Fruit fly (Drosophila melanogaster) whole organism, prepupa: Measurements from ENCODE around the gene CG12116.
A peak's percentile ranks its signal among the peaks of the same experiment; 100 is the strongest.

Source experiments
- Blimp-1 ChIP-seq: fragments of 200-800 bp; sonication (Bioruptor generic); optimal IDR thresholded peaks from 3 replicates; lab custom pipeline; 2017; ENCODE audit warnings: missing biosample characterization, missing genetic modification characterization, mild to moderate bottlenecking, moderate library complexity, missing genetic modification reagents
- CG10631 ChIP-seq: fragments of 200-800 bp; sonication (Bioruptor generic); optimal IDR thresholded peaks from 2 replicates; lab custom pipeline; 2016; ENCODE audit warnings: missing biosample characterization, missing genetic modification characterization
- CG10669 ChIP-seq: fragments of 200-800 bp; sonication (Bioruptor generic); optimal IDR thresholded peaks from 3 replicates; lab custom pipeline; 2018; ENCODE audit warnings: missing biosample characterization, mild to moderate bottlenecking, missing genetic modification characterization, moderate library complexity
- CG11294 ChIP-seq: fragments of 200-800 bp; sonication (Bioruptor generic); IDR thresholded peaks from 2 replicates; pipeline ENCODE4 v1.3.6; 2022; ENCODE audit warnings: missing biosample characterization, missing genetic modification characterization
- CG11762 ChIP-seq: fragments of 200-800 bp; sonication (Bioruptor generic); optimal IDR thresholded peaks from 3 replicates; lab custom pipeline; 2016; ENCODE audit warnings: missing biosample characterization, missing genetic modification characterization; ENCODE audit not compliant: insufficient read depth
- CG11902 ChIP-seq: fragments of 200-800 bp; sonication (Bioruptor generic); optimal IDR thresholded peaks from 3 replicates; lab custom pipeline; 2016; ENCODE audit warnings: missing biosample characterization, missing genetic modification characterization
- CG1621 ChIP-seq: fragments of 200-800 bp; sonication (Bioruptor generic); optimal IDR thresholded peaks from 3 replicates; lab custom pipeline; 2018; ENCODE audit warnings: missing biosample characterization, mild to moderate bottlenecking, missing genetic modification characterization
- CG3032 ChIP-seq: fragments of 200-800 bp; optimal IDR thresholded peaks from 2 replicates; lab custom pipeline; 2019; ENCODE audit warnings: missing biosample characterization, mild to moderate bottlenecking, missing genetic modification characterization, moderate library complexity
- CG32006 ChIP-seq: fragments of 200-800 bp; sonication (Bioruptor generic); optimal IDR thresholded peaks from 3 replicates; lab custom pipeline; 2017; ENCODE audit warnings: missing biosample characterization, mild to moderate bottlenecking, missing genetic modification characterization
- CG34406 ChIP-seq: fragments of 200-800 bp; sonication (Bioruptor generic); optimal IDR thresholded peaks from 3 replicates; lab custom pipeline; 2016; ENCODE audit warnings: missing biosample characterization, missing genetic modification characterization
- CG4318 ChIP-seq: fragments of 200-800 bp; sonication (Bioruptor generic); optimal IDR thresholded peaks from 3 replicates; lab custom pipeline; 2017; ENCODE audit warnings: missing biosample characterization, mild to moderate bottlenecking, missing genetic modification characterization
- CG6808 ChIP-seq: fragments of 200-800 bp; sonication (Bioruptor generic); optimal IDR thresholded peaks from 3 replicates; lab custom pipeline; 2017; ENCODE audit warnings: missing biosample characterization, missing genetic modification characterization, mild to moderate bottlenecking, moderate library complexity, missing genetic modification reagents
- CG8119 ChIP-seq: fragments of 200-800 bp; sonication (Bioruptor generic); IDR thresholded peaks from 3 replicates; pipeline ENCODE4 v1.3.6; 2022; ENCODE audit warnings: missing biosample characterization, missing genetic modification characterization
- CG9139 ChIP-seq: fragments of 200-800 bp; sonication (Bioruptor generic); optimal IDR thresholded peaks from 3 replicates; lab custom pipeline; 2017; ENCODE audit warnings: missing biosample characterization, mild to moderate bottlenecking, missing genetic modification characterization
- Eip75B ChIP-seq: fragments of 200-800 bp; sonication (Bioruptor generic); optimal IDR thresholded peaks from 3 replicates; lab custom pipeline; 2016; ENCODE audit warnings: missing biosample characterization, missing genetic modification characterization
- Eip78C ChIP-seq: fragments of 200-800 bp; sonication (Bioruptor generic); peaks from one replicate; lab custom pipeline; 2016; ENCODE audit warnings: missing biosample characterization, missing genetic modification characterization
- Eip93F ChIP-seq: fragments of 200-800 bp; sonication (Bioruptor generic); optimal IDR thresholded peaks from 2 replicates; lab custom pipeline; 2016; ENCODE audit warnings: missing biosample characterization, mild to moderate bottlenecking, missing genetic modification characterization
- Ets96B ChIP-seq: fragments of 200-800 bp; optimal IDR thresholded peaks from 2 replicates; lab custom pipeline; 2019; ENCODE audit warnings: missing biosample characterization, mild to moderate bottlenecking, missing genetic modification characterization, moderate library complexity
- Lpt ChIP-seq: fragments of 200-800 bp; sonication (Bioruptor generic); optimal IDR thresholded peaks from 3 replicates; lab custom pipeline; 2016; ENCODE audit warnings: missing biosample characterization, missing genetic modification characterization
- Met ChIP-seq: fragments of 200-800 bp; sonication (Bioruptor generic); optimal IDR thresholded peaks from 3 replicates; lab custom pipeline; 2016; ENCODE audit warnings: missing biosample characterization, missing genetic modification characterization
- Sox102F ChIP-seq: fragments of 200-800 bp; sonication (Bioruptor generic); optimal IDR thresholded peaks from 2 replicates; lab custom pipeline; 2016; ENCODE audit warnings: missing biosample characterization, mild to moderate bottlenecking, missing genetic modification characterization
- Sox14 ChIP-seq: fragments of 200-800 bp; sonication (Bioruptor generic); optimal IDR thresholded peaks from 3 replicates; lab custom pipeline; 2016; ENCODE audit warnings: missing biosample characterization, missing genetic modification characterization
- Sox15 ChIP-seq: fragments of 200-800 bp; sonication (Bioruptor generic); optimal IDR thresholded peaks from 3 replicates; lab custom pipeline; 2016; ENCODE audit warnings: missing biosample characterization, missing genetic modification characterization
- achi ChIP-seq: fragments of 200-800 bp; sonication (Bioruptor generic); optimal IDR thresholded peaks from 3 replicates; lab custom pipeline; 2016; ENCODE audit warnings: missing biosample characterization, missing genetic modification characterization
- dac ChIP-seq: fragments of 200-800 bp; sonication (Bioruptor generic); optimal IDR thresholded peaks from 2 replicates; lab custom pipeline; 2017; ENCODE audit warnings: missing biosample characterization, mild to moderate bottlenecking, missing genetic modification characterization
- esn ChIP-seq: fragments of 200-800 bp; sonication (Bioruptor generic); optimal IDR thresholded peaks from 2 replicates; lab custom pipeline; 2016; ENCODE audit warnings: missing biosample characterization, mild to moderate bottlenecking, missing genetic modification characterization, moderate library complexity
- fkh ChIP-seq: fragments of 200-800 bp; sonication (Bioruptor generic); optimal IDR thresholded peaks from 3 replicates; lab custom pipeline; 2017; ENCODE audit warnings: missing biosample characterization, mild to moderate bottlenecking, missing genetic modification characterization, moderate library complexity
- net ChIP-seq: fragments of 200-800 bp; sonication (Bioruptor generic); optimal IDR thresholded peaks from 3 replicates; lab custom pipeline; 2016; ENCODE audit warnings: missing biosample characterization, missing genetic modification characterization
- pdm3 ChIP-seq: fragments of 200-800 bp; sonication (Bioruptor generic); optimal IDR thresholded peaks from 3 replicates; lab custom pipeline; 2016; ENCODE audit warnings: missing biosample characterization, missing genetic modification characterization
- salr ChIP-seq, 2 experiments: fragments of 200-800 bp; sonication (Bioruptor generic); optimal IDR thresholded peaks; 3 replicates each; lab custom pipeline; 2016 to 2018; ENCODE audit warnings: missing biosample characterization in 2 of 2, missing genetic modification characterization in 2 of 2, mild to moderate bottlenecking in 1 of 2
- ss ChIP-seq, 2 experiments: fragments of 200-800 bp; sonication (Bioruptor generic); optimal IDR thresholded peaks; 2 replicates in 1 of 2; 3 replicates in 1 of 2; lab custom pipeline; 2017 to 2018; ENCODE audit warnings: mild to moderate bottlenecking in 2 of 2, missing biosample characterization in 2 of 2, missing genetic modification characterization in 2 of 2, moderate library complexity in 1 of 2
- topi ChIP-seq: fragments of 200-800 bp; sonication (Bioruptor generic); optimal IDR thresholded peaks from 3 replicates; lab custom pipeline; 2016; ENCODE audit warnings: missing biosample characterization, missing genetic modification characterization
- vri ChIP-seq: fragments of 200-800 bp; sonication (Bioruptor generic); optimal IDR thresholded peaks from 3 replicates; lab custom pipeline; 2016; ENCODE audit warnings: missing biosample characterization, mild to moderate bottlenecking, missing genetic modification characterization

The CG12116 gene

dm6 chrX:8455019-8455555 lies 13.7 kb downstream of the CG12116 start, which contains the start of gene org-1 (continued):
- TF ChIP-seq CG3032 (peak; percentile 93), CG34406 (GFP tag; lab: Kevin White, UChicago) (peak; percentile 74), Eip75B (GFP tag; lab: Kevin White, UChicago) (peak; percentile 88), Eip78C (GFP tag; lab: Kevin White, UChicago) (peak; percentile 96), fkh (GFP tag; lab: Kevin White, UChicago) (peak; percentile 68), achi (GFP tag; lab: Kevin White, UChicago) (peak; percentile 89), CG11902 (GFP tag; lab: Kevin White, UChicago) (peak; percentile 80), ss (GFP tag; optimal IDR thresholded peaks at IDR 0.05; lab: Kevin White, UChicago) (peak; percentile 90 to 92), Blimp-1 (GFP tag; lab: Kevin White, UChicago) (peak; percentile 36), CG10631 (GFP tag; lab: Kevin White, UChicago) (peak; percentile 91), Lpt (GFP tag; lab: Kevin White, UChicago) (peak; percentile 81), Sox15 (GFP tag; lab: Kevin White, UChicago) (peak; percentile 79), Eip93F (GFP tag; lab: Kevin White, UChicago) (no peak), CG6808 (GFP tag; lab: Kevin White, UChicago) (peak; percentile 91), pdm3 (GFP tag; lab: Kevin White, UChicago) (peak; percentile 90), CG4318 (peak; percentile 79), CG32006 (GFP tag; lab: Kevin White, UChicago) (peak; percentile 90), Sox14 (GFP tag; lab: Kevin White, UChicago) (peak; percentile 84), CG11294 (GFP tag; lab: Robert Waterston, UW) (peak; percentile 89), net (peak; percentile 87), Sox102F (peak; percentile 47), CG10669 (GFP tag; lab: Kevin White, UChicago) (peak; percentile 91), vri (peak; percentile 15), CG8119 (GFP tag; lab: Robert Waterston, UW) (peak; percentile 94), esn (GFP tag; lab: Kevin White, UChicago) (peak; percentile 70), CG11762 (GFP tag; lab: Kevin White, UChicago) (peak; percentile 84), topi (GFP tag; lab: Kevin White, UChicago) (peak; percentile 79), CG1621 (tag; lab: Kevin White, UChicago) (peak; percentile 91)

- TF ChIP-seq CG1621 (tag; lab: Kevin White, UChicago), result no peak
- no peak for TF ChIP-seq Eip78C (GFP tag; lab: Kevin White, UChicago)
- TF ChIP-seq CG9139 (GFP tag; lab: Kevin White, UChicago), result no peak
Measured at dm6 chrX:8452163-8452562, 16.6 kb downstream of the CG12116 start.

- TF ChIP-seq salr (GFP tag; optimal IDR thresholded peaks at IDR 0.05; lab: Kevin White, UChicago), result no peak
- TF ChIP-seq pdm3 (GFP tag; lab: Kevin White, UChicago), result no peak
Measured at dm6 chrX:8450214-8450904, 18.5 kb downstream of the CG12116 start.

dm6 chrX:8448171-8448570 lies 20.6 kb downstream of the CG12116 start:
- TF ChIP-seq dac (GFP tag; lab: Kevin White, UChicago) (no peak), CG11294 (GFP tag; lab: Robert Waterston, UW) (no peak), Ets96B (tag; lab: Kevin White, UChicago) (no peak), Eip75B (GFP tag; lab: Kevin White, UChicago) (no peak), Met (GFP tag; lab: Kevin White, UChicago) (no peak), CG32006 (GFP tag; lab: Kevin White, UChicago) (no peak), achi (GFP tag; lab: Kevin White, UChicago) (no peak)
